Worm (Caenorhabditis elegans) whole organism, late embryonic: ENCODE results near the gene jnk-1.
A peak's percentile ranks its signal among the peaks of the same experiment; 100 is the strongest.

Source experiments
- C08G9.2 ChIP-seq: sonication (generic microtip); optimal IDR thresholded peaks from 2 replicates; lab custom pipeline; 2016; ENCODE audit warnings: mild to moderate bottlenecking, missing genetic modification characterization, moderate library complexity, missing compliant biosample characterization
- C38D4.7 ChIP-seq: fragments of 200-800 bp; sonication (Bioruptor generic); optimal IDR thresholded peaks from 2 replicates; lab custom pipeline; 2018; ENCODE audit warnings: mild to moderate bottlenecking, missing genetic modification characterization, moderate library complexity, missing compliant biosample characterization
- F13H6.1 ChIP-seq: sonication (generic microtip); optimal IDR thresholded peaks from 2 replicates; lab custom pipeline; 2016; ENCODE audit warnings: missing genetic modification characterization, missing compliant biosample characterization
- K02D7.2 ChIP-seq: sonication (generic microtip); optimal IDR thresholded peaks from 2 replicates; lab custom pipeline; 2017; ENCODE audit warnings: mild to moderate bottlenecking, missing genetic modification characterization, missing compliant biosample characterization
- T23F11.4 ChIP-seq: fragments of 200-800 bp; sonication (Bioruptor generic); optimal IDR thresholded peaks from 2 replicates; lab custom pipeline; 2018; ENCODE audit warnings: mild to moderate bottlenecking, missing genetic modification characterization, missing compliant biosample characterization
- ceh-14 ChIP-seq: sonication (generic microtip); optimal IDR thresholded peaks from 2 replicates; lab custom pipeline; 2016; ENCODE audit warnings: missing genotype, missing genetic modification characterization, missing compliant biosample characterization
- ceh-18 ChIP-seq: sonication (generic microtip); optimal IDR thresholded peaks from 2 replicates; lab custom pipeline; 2016; ENCODE audit warnings: missing genetic modification characterization, missing compliant biosample characterization
- ceh-2 ChIP-seq: sonication (generic microtip); optimal IDR thresholded peaks from 2 replicates; lab custom pipeline; 2016; ENCODE audit warnings: missing genotype, missing genetic modification characterization, missing compliant biosample characterization
- ceh-24 ChIP-seq: sonication (generic microtip); optimal IDR thresholded peaks from 2 replicates; lab custom pipeline; 2016; ENCODE audit warnings: mild to moderate bottlenecking, missing genetic modification characterization, missing compliant biosample characterization
- ceh-30 ChIP-seq: fragments of 150-350 bp; optimal IDR thresholded peaks from 2 replicates; lab custom pipeline; 2014; ENCODE audit warnings: missing biosample characterization, missing genetic modification characterization
- ceh-31 ChIP-seq: sonication (generic microtip); optimal IDR thresholded peaks from 2 replicates; lab custom pipeline; 2016; ENCODE audit warnings: missing genetic modification characterization, missing compliant biosample characterization
- ceh-34 ChIP-seq: sonication (generic microtip); optimal IDR thresholded peaks from 2 replicates; lab custom pipeline; 2016; ENCODE audit warnings: mild to moderate bottlenecking, missing genetic modification characterization, missing compliant biosample characterization
- ceh-45 ChIP-seq: fragments of 200-800 bp; sonication (Bioruptor generic); IDR thresholded peaks from 2 replicates; pipeline ENCODE4 v1.3.6; 2022; ENCODE audit warnings: missing genetic modification reagents, missing genetic modification characterization, missing compliant biosample characterization
- ceh-48 ChIP-seq: sonication (generic microtip); optimal IDR thresholded peaks from 2 replicates; lab custom pipeline; 2016; ENCODE audit warnings: missing genetic modification characterization, inconsistent platforms, missing compliant biosample characterization
- ceh-6 ChIP-seq: fragments of 200-800 bp; sonication (Bioruptor generic); optimal IDR thresholded peaks from 2 replicates; lab custom pipeline; 2018; ENCODE audit warnings: mild to moderate bottlenecking, missing genetic modification characterization, missing compliant biosample characterization
- ceh-9 ChIP-seq: sonication (generic microtip); optimal IDR thresholded peaks from 2 replicates; lab custom pipeline; 2016; ENCODE audit warnings: mild to moderate bottlenecking, missing genetic modification characterization, inconsistent platforms, missing compliant biosample characterization
- che-1 ChIP-seq: sonication (generic microtip); optimal IDR thresholded peaks from 2 replicates; lab custom pipeline; 2016; ENCODE audit warnings: mild to moderate bottlenecking, missing genetic modification characterization, missing compliant biosample characterization
- elt-2 ChIP-seq: sonication (generic microtip); optimal IDR thresholded peaks from 2 replicates; lab custom pipeline; 2016; ENCODE audit warnings: missing genetic modification reagents, missing genetic modification characterization, missing compliant biosample characterization
- elt-4 ChIP-seq: sonication (generic microtip); optimal IDR thresholded peaks from 2 replicates; lab custom pipeline; 2016; ENCODE audit warnings: missing genetic modification characterization, missing compliant biosample characterization
- ets-4 ChIP-seq: sonication (generic microtip); optimal IDR thresholded peaks from 2 replicates; lab custom pipeline; 2016; ENCODE audit warnings: missing genetic modification characterization, missing compliant biosample characterization
- fkh-6 ChIP-seq: sonication (generic microtip); optimal IDR thresholded peaks from 2 replicates; lab custom pipeline; 2016; ENCODE audit warnings: missing genetic modification characterization, missing compliant biosample characterization
- gmeb-2 ChIP-seq: sonication (generic microtip); optimal IDR thresholded peaks from 2 replicates; lab custom pipeline; 2016; ENCODE audit warnings: missing genetic modification characterization, inconsistent platforms, missing compliant biosample characterization
- hlh-15 ChIP-seq: sonication (generic microtip); optimal IDR thresholded peaks from 2 replicates; lab custom pipeline; 2016; ENCODE audit warnings: missing genetic modification characterization, missing compliant biosample characterization
- hlh-6 ChIP-seq: sonication (generic microtip); optimal IDR thresholded peaks from 2 replicates; lab custom pipeline; 2016; ENCODE audit warnings: missing genotype, missing genetic modification characterization, missing compliant biosample characterization
- hlh-8 ChIP-seq: sonication (generic microtip); optimal IDR thresholded peaks from 2 replicates; lab custom pipeline; 2016; ENCODE audit warnings: missing genotype, missing genetic modification characterization, missing compliant biosample characterization
- lim-6 ChIP-seq: sonication (generic microtip); optimal IDR thresholded peaks from 2 replicates; lab custom pipeline; 2016; ENCODE audit warnings: missing genetic modification characterization, missing compliant biosample characterization
- lin-11 ChIP-seq: fragments of 200-800 bp; sonication (Bioruptor generic); optimal IDR thresholded peaks from 2 replicates; lab custom pipeline; 2018; ENCODE audit warnings: mild to moderate bottlenecking, missing genetic modification characterization, missing compliant biosample characterization
- madf-2 ChIP-seq: sonication (generic microtip); optimal IDR thresholded peaks from 2 replicates; lab custom pipeline; 2017; ENCODE audit warnings: missing genetic modification characterization, missing compliant biosample characterization
- mec-3 ChIP-seq: sonication (generic microtip); optimal IDR thresholded peaks from 2 replicates; lab custom pipeline; 2016; ENCODE audit warnings: borderline replicate concordance, missing genetic modification characterization, missing compliant biosample characterization
- nfya-1 ChIP-seq: sonication (generic microtip); optimal IDR thresholded peaks from 2 replicates; lab custom pipeline; 2017; ENCODE audit warnings: missing genetic modification characterization, mild to moderate bottlenecking, missing compliant biosample characterization, antibody characterized with exemption, moderate library complexity
- nhr-11 ChIP-seq: fragments of 150-350 bp; optimal IDR thresholded peaks from 2 replicates; lab custom pipeline; 2014; ENCODE audit warnings: missing biosample characterization, missing genetic modification characterization
- odd-2 ChIP-seq: sonication (generic microtip); optimal IDR thresholded peaks from 2 replicates; lab custom pipeline; 2017; ENCODE audit warnings: antibody characterized with exemption, mild to moderate bottlenecking, missing genetic modification characterization, missing compliant biosample characterization
- pag-3 ChIP-seq: sonication (generic microtip); optimal IDR thresholded peaks from 2 replicates; lab custom pipeline; 2016; ENCODE audit warnings: missing compliant biosample characterization, missing genetic modification characterization, borderline replicate concordance
- pax-1 ChIP-seq: fragments of 150-350 bp; optimal IDR thresholded peaks from 2 replicates; lab custom pipeline; 2014; ENCODE audit warnings: missing biosample characterization, missing genetic modification characterization
- pha-2 ChIP-seq: sonication (generic microtip); optimal IDR thresholded peaks from 2 replicates; lab custom pipeline; 2017; ENCODE audit warnings: mild to moderate bottlenecking, missing genetic modification characterization, missing compliant biosample characterization
- ref-2 ChIP-seq: sonication (generic microtip); optimal IDR thresholded peaks from 2 replicates; lab custom pipeline; 2016; ENCODE audit warnings: missing genetic modification characterization, missing compliant biosample characterization
- sox-4 ChIP-seq: sonication (generic microtip); optimal IDR thresholded peaks from 2 replicates; lab custom pipeline; 2017; ENCODE audit warnings: mild to moderate bottlenecking, missing genetic modification characterization, inconsistent platforms, missing compliant biosample characterization
- syd-9 ChIP-seq: sonication (generic microtip); optimal IDR thresholded peaks from 2 replicates; lab custom pipeline; 2016; ENCODE audit warnings: mild to moderate bottlenecking, missing genetic modification characterization, moderate library complexity, missing compliant biosample characterization
- tbx-2 ChIP-seq: sonication (generic microtip); optimal IDR thresholded peaks from 2 replicates; lab custom pipeline; 2016; ENCODE audit warnings: missing genetic modification characterization, missing compliant biosample characterization
- tbx-7 ChIP-seq: sonication (generic microtip); optimal IDR thresholded peaks from 2 replicates; lab custom pipeline; 2016; ENCODE audit warnings: missing genotype, missing genetic modification characterization, missing compliant biosample characterization
- unc-3 ChIP-seq, 2 experiments: fragments of 200-800 bp in 1 of 2; sonication (Bioruptor generic) in 1 of 2; sonication (generic microtip) in 1 of 2; conservative IDR thresholded peaks in 1 of 2; optimal IDR thresholded peaks in 1 of 2; 2 replicates each; pipeline versions ENCODE4 v1.3.6 to Lab custom; 2016 to 2022; ENCODE audit warnings: missing compliant biosample characterization in 2 of 2, missing genetic modification characterization in 2 of 2, missing genetic modification reagents in 1 of 2
- unc-42 ChIP-seq: sonication (generic microtip); optimal IDR thresholded peaks from 2 replicates; lab custom pipeline; 2016; ENCODE audit warnings: missing genotype, missing genetic modification characterization, missing compliant biosample characterization
- unc-55 ChIP-seq: sonication (generic microtip); optimal IDR thresholded peaks from 2 replicates; lab custom pipeline; 2017; ENCODE audit warnings: missing biosample characterization, missing genetic modification reagents, missing genetic modification characterization
- unc-86 ChIP-seq: sonication (generic microtip); optimal IDR thresholded peaks from 2 replicates; lab custom pipeline; 2016; ENCODE audit warnings: missing genetic modification characterization, missing compliant biosample characterization
- zip-5 ChIP-seq: sonication (generic microtip); optimal IDR thresholded peaks from 2 replicates; lab custom pipeline; 2016; ENCODE audit warnings: missing genetic modification characterization, missing compliant biosample characterization

The jnk-1 gene

DNA sequence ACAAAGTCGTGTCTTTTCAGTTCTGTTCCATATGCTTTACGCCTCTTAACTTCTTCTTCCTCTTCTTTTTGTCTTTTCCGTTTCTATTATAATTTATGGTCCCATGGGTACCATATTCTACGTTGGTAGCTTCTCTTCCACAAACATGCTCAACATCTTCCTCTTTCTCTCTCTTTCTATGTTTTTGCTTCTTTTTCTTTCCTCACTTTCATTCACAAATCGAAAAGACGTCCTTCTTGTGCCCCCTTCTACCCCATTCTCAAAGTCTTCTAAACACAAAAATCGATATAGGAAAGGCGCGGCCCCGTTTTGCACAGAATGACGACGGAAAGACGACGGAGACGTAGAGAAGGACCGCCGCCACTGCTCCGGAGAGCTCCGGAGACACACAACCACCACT is 1.3 kb downstream of the jnk-1 start:
- TF ChIP-seq unc-3 (GFP tag; conservative IDR thresholded peaks at IDR 0.05; lab: Robert Waterston, UW) (no peak), unc-3 (tag; optimal IDR thresholded peaks at IDR 0.05; lab: Kevin White, UChicago) (peak; percentile 52), ceh-31 (peak; percentile 45), madf-2 (tag; lab: Kevin White, UChicago) (no peak), ceh-9 (tag; lab: Kevin White, UChicago) (no peak), lim-6 (no peak), ceh-34 (no peak), sox-4 (tag; lab: Kevin White, UChicago) (no peak), unc-55 (GFP tag; lab: Kevin White, UChicago) (peak; percentile 23), pag-3 (tag; lab: Kevin White, UChicago) (no peak), ceh-6 (GFP tag; lab: Kevin White, UChicago) (no peak), ceh-48 (tag; lab: Kevin White, UChicago) (peak; percentile 95), T23F11.4 (GFP tag; lab: Kevin White, UChicago) (no peak), nfya-1 (tag; lab: Kevin White, UChicago) (peak; percentile 50), tbx-7 (tag; lab: Kevin White, UChicago) (no peak), ceh-18 (tag; lab: Kevin White, UChicago) (no peak), nhr-11 (tag; lab: Kevin White, UChicago) (no peak), fkh-6 (tag; lab: Kevin White, UChicago) (no peak), hlh-8 (tag; lab: Kevin White, UChicago) (no peak), ceh-30 (tag; lab: Kevin White, UChicago) (no peak), ets-4 (tag; lab: Kevin White, UChicago) (no peak), tbx-2 (tag; lab: Kevin White, UChicago) (no peak), K02D7.2 (tag; lab: Kevin White, UChicago) (no peak)

DNA sequence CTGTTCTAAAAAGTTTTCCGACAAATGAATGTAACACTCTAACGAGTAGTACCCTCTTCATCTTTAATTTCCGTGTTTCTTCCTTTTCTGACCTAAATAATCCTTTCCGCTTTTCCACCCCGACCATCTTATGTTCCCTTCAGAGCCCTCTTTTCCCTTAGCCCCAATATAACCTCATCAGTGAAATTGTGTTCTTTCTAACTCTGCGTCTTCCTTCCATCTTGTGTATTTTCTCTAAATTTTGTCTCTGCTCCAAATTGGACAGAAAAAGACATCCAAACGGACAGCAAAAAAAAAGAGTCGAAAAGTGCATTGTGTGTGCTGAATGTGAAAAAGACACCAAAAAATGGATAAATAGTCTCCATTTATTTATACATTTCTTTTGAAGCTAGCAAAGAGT is 2.0 kb downstream of the jnk-1 start:
- no peak for TF ChIP-seq C38D4.7 (GFP tag; lab: Kevin White, UChicago)
- TF ChIP-seq gmeb-2 = no peak
- TF ChIP-seq unc-42 (tag; lab: Kevin White, UChicago) = peak; percentile 95
- no peak for TF ChIP-seq hlh-8 (tag; lab: Kevin White, UChicago)
- no peak for TF ChIP-seq lin-11 (tag; lab: Kevin White, UChicago)

- no peak for TF ChIP-seq lim-6
- TF ChIP-seq odd-2 = no peak
- no peak for TF ChIP-seq unc-86
- no peak for TF ChIP-seq T23F11.4 (GFP tag; lab: Kevin White, UChicago)
- no peak for TF ChIP-seq che-1 (tag; lab: Kevin White, UChicago)
- TF ChIP-seq F13H6.1 = no peak
- no peak for TF ChIP-seq pax-1 (tag; lab: Kevin White, UChicago)
- TF ChIP-seq zip-5 (tag; lab: Kevin White, UChicago) = no peak
- no peak for TF ChIP-seq C08G9.2 (tag; lab: Kevin White, UChicago)
- no peak for TF ChIP-seq syd-9
- no peak for TF ChIP-seq gmeb-2
- TF ChIP-seq elt-2 (tag; lab: Kevin White, UChicago) = no peak
- TF ChIP-seq, all 69 proteins: peak for 0
Observed at ce11 chrIV:6964508-6964907, 7.1 kb downstream of the jnk-1 start, which contains the start of gene B0478.3. Gene B0478.3 (minus strand): TSS chrIV:6964608.

- TF ChIP-seq gmeb-2 = no peak
Observed at ce11 chrIV:6965192-6965591, 7.8 kb downstream of the jnk-1 start, which contains the start of gene ZK381.2. Gene ZK381.2 (plus strand): TSS chrIV:6965492.

ce11 chrIV:6970271-6970670 is 12.8 kb downstream of the jnk-1 start, which contains the start of gene ZK381.8:
Gene ZK381.8 (minus strand): TSS chrIV:6970371.
- no peak for TF ChIP-seq unc-3 (GFP tag; conservative IDR thresholded peaks at IDR 0.05; lab: Robert Waterston, UW)
- no peak for TF ChIP-seq unc-3 (tag; optimal IDR thresholded peaks at IDR 0.05; lab: Kevin White, UChicago)
- TF ChIP-seq fkh-6 (tag; lab: Kevin White, UChicago) = no peak
- no peak for TF ChIP-seq elt-4
- no peak for TF ChIP-seq hlh-6 (tag; lab: Kevin White, UChicago)
- TF ChIP-seq F13H6.1 = no peak
- no peak for TF ChIP-seq mec-3 (tag; lab: Kevin White, UChicago)
- no peak for TF ChIP-seq hlh-15 (tag; lab: Kevin White, UChicago)
- no peak for TF ChIP-seq ceh-14 (tag; lab: Kevin White, UChicago)
- TF ChIP-seq ceh-24 = no peak
- TF ChIP-seq ref-2 = no peak
- TF ChIP-seq nhr-11 (tag; lab: Kevin White, UChicago) = no peak
- no peak for TF ChIP-seq hlh-8 (tag; lab: Kevin White, UChicago)
- TF ChIP-seq ceh-45 (GFP tag; lab: Robert Waterston, UW) = no peak
- no peak for TF ChIP-seq tbx-2 (tag; lab: Kevin White, UChicago)
- TF ChIP-seq ceh-2 (tag; lab: Kevin White, UChicago) = no peak
- no peak for TF ChIP-seq pha-2 (tag; lab: Kevin White, UChicago)
- TF ChIP-seq sox-4 (tag; lab: Kevin White, UChicago) = no peak
- no peak for TF ChIP-seq lin-11 (tag; lab: Kevin White, UChicago)
